Fruit fly (Drosophila melanogaster) whole organism, embryonic: Measurements from ENCODE around the gene Myo95E.
A peak's percentile ranks its signal among the peaks of the same experiment; 100 is the strongest.

Source experiments
- ATbp ChIP-seq: fragments of 200-800 bp; sonication (Bioruptor generic); optimal IDR thresholded peaks from 2 replicates; lab custom pipeline; 2017; ENCODE audit warnings: missing biosample characterization, mild to moderate bottlenecking, missing genetic modification characterization, missing genetic modification reagents
- Atf-2 ChIP-seq: fragments of 200-800 bp; sonication (Bioruptor generic); optimal IDR thresholded peaks from 2 replicates; lab custom pipeline; 2016; ENCODE audit warnings: missing biosample characterization, missing genetic modification characterization
- Blimp-1 ChIP-seq: fragments of 200-800 bp; sonication (Bioruptor generic); optimal IDR thresholded peaks from 3 replicates; lab custom pipeline; 2018; ENCODE audit warnings: missing biosample characterization, missing genetic modification characterization, mild to moderate bottlenecking, moderate library complexity, missing genetic modification reagents
- CG10267 ChIP-seq: fragments of 200-800 bp; sonication (Bioruptor generic); optimal IDR thresholded peaks from 2 replicates; lab custom pipeline; 2018; ENCODE audit warnings: missing biosample characterization, mild to moderate bottlenecking, missing genetic modification characterization, moderate library complexity
- CG11456 ChIP-seq: fragments of 200-800 bp; sonication (Bioruptor generic); IDR thresholded peaks from 3 replicates; pipeline ENCODE4 v1.3.6; 2022; ENCODE audit warnings: missing biosample characterization, missing genetic modification characterization
- CG12104 ChIP-seq: fragments of 200-800 bp; sonication (Bioruptor generic); optimal IDR thresholded peaks from 3 replicates; lab custom pipeline; 2016; ENCODE audit warnings: missing biosample characterization, missing genetic modification characterization
- CG13296 ChIP-seq: fragments of 200-800 bp; sonication (Bioruptor generic); optimal IDR thresholded peaks from 3 replicates; lab custom pipeline; 2018; ENCODE audit warnings: missing biosample characterization, mild to moderate bottlenecking, missing genetic modification characterization
- CG14441 ChIP-seq: fragments of 200-800 bp; sonication (Bioruptor generic); IDR thresholded peaks from 2 replicates; pipeline ENCODE4 v1.3.6; 2022; ENCODE audit warnings: missing biosample characterization, missing genetic modification characterization
- CG17829 ChIP-seq: fragments of 200-800 bp; optimal IDR thresholded peaks from 2 replicates; lab custom pipeline; 2019; ENCODE audit warnings: missing biosample characterization, mild to moderate bottlenecking, missing genetic modification characterization, moderate library complexity
- CG18011 ChIP-seq: fragments of 200-800 bp; sonication (Bioruptor generic); optimal IDR thresholded peaks from 2 replicates; lab custom pipeline; 2017; ENCODE audit warnings: missing biosample characterization, missing genetic modification characterization, mild to moderate bottlenecking, moderate library complexity, missing genotype
- CG2120 ChIP-seq: fragments of 200-800 bp; sonication (Bioruptor generic); optimal IDR thresholded peaks from 3 replicates; lab custom pipeline; 2016; ENCODE audit warnings: missing biosample characterization, missing genetic modification characterization
- CG2889 ChIP-seq: fragments of 200-800 bp; sonication (Bioruptor generic); IDR thresholded peaks from 3 replicates; pipeline ENCODE4 v1.3.6; 2022; ENCODE audit warnings: missing biosample characterization, missing genetic modification characterization
- CG3065 ChIP-seq: fragments of 200-800 bp; sonication (Bioruptor generic); optimal IDR thresholded peaks from 2 replicates; lab custom pipeline; 2016; ENCODE audit warnings: missing biosample characterization, missing genetic modification characterization
- CG32532 ChIP-seq: fragments of 200-800 bp; sonication (Bioruptor generic); IDR thresholded peaks from 2 replicates; pipeline ENCODE4 v1.3.6; 2022; ENCODE audit warnings: missing biosample characterization, missing genetic modification characterization
- CG32767 ChIP-seq: fragments of 200-800 bp; sonication (Bioruptor generic); IDR thresholded peaks from 2 replicates; pipeline ENCODE4 v1.3.6; 2022; ENCODE audit warnings: missing biosample characterization, missing genetic modification characterization
- CG7556 ChIP-seq: fragments of 200-800 bp; sonication (Bioruptor generic); optimal IDR thresholded peaks from 2 replicates; lab custom pipeline; 2017; ENCODE audit warnings: missing biosample characterization, mild to moderate bottlenecking, missing genetic modification characterization
- D19A ChIP-seq: fragments of 200-800 bp; optimal IDR thresholded peaks from 3 replicates; lab custom pipeline; 2019; ENCODE audit warnings: missing biosample characterization, mild to moderate bottlenecking, missing genetic modification characterization, moderate library complexity
- ERR ChIP-seq: fragments of 200-800 bp; sonication (Bioruptor generic); optimal IDR thresholded peaks from 2 replicates; lab custom pipeline; 2016; ENCODE audit warnings: missing biosample characterization, missing genetic modification characterization
- Eip74EF ChIP-seq, 2 experiments: fragments of 200-800 bp in 1 of 2; fragments of >200 bp in 1 of 2; sonication (Bioruptor generic) in 1 of 2; optimal IDR thresholded peaks; 2 replicates each; lab custom pipeline; 2017 to 2019; ENCODE audit warnings: missing biosample characterization in 2 of 2, missing genetic modification characterization in 2 of 2, mild to moderate bottlenecking in 1 of 2, moderate library complexity in 1 of 2
- HLHmδ ChIP-seq: fragments of 200-800 bp; sonication (Bioruptor generic); optimal IDR thresholded peaks from 2 replicates; lab custom pipeline; 2018; ENCODE audit warnings: missing biosample characterization, mild to moderate bottlenecking, missing genetic modification characterization, moderate library complexity
- Hand ChIP-seq: fragments of 200-800 bp; sonication (Bioruptor generic); optimal IDR thresholded peaks from 2 replicates; lab custom pipeline; 2017; ENCODE audit warnings: mild to moderate bottlenecking, missing biosample characterization, missing genetic modification reagents, missing genetic modification characterization
- Mad ChIP-seq: fragments of 200-800 bp; sonication (Bioruptor generic); optimal IDR thresholded peaks from 2 replicates; lab custom pipeline; 2016; ENCODE audit warnings: missing biosample characterization, missing genetic modification characterization
- Myb ChIP-seq: fragments of 200-800 bp; sonication (Bioruptor generic); optimal IDR thresholded peaks from 2 replicates; lab custom pipeline; 2016; ENCODE audit warnings: missing biosample characterization, missing genetic modification characterization
- Scr ChIP-seq: fragments of 200-800 bp; sonication (Bioruptor generic); IDR thresholded peaks from 2 replicates; pipeline ENCODE4 v1.3.6; 2022; ENCODE audit warnings: missing biosample characterization, missing genetic modification characterization; ENCODE audit not compliant: partially characterized antibody
- Xbp1 ChIP-seq: fragments of 200-800 bp; sonication (Bioruptor generic); optimal IDR thresholded peaks from 3 replicates; lab custom pipeline; 2016; ENCODE audit warnings: missing biosample characterization, mild to moderate bottlenecking, missing genetic modification characterization
- bowl ChIP-seq: fragments of 200-800 bp; sonication (Bioruptor generic); IDR thresholded peaks from 2 replicates; pipeline ENCODE4 v1.3.6; 2022; ENCODE audit warnings: missing biosample characterization, missing genetic modification characterization
- chinmo ChIP-seq: fragments of 200-800 bp; sonication (Bioruptor generic); IDR thresholded peaks from 4 replicates; pipeline ENCODE4 v1.3.6; 2022; ENCODE audit warnings: missing biosample characterization, missing genetic modification characterization; ENCODE audit not compliant: partially characterized antibody
- exex ChIP-seq: fragments of 200-800 bp; sonication (Bioruptor generic); optimal IDR thresholded peaks from 4 replicates; lab custom pipeline; 2018; ENCODE audit warnings: missing biosample characterization, mild to moderate bottlenecking, missing genetic modification characterization, moderate library complexity
- fd96Cb ChIP-seq: fragments of 200-800 bp; sonication (Bioruptor generic); optimal IDR thresholded peaks from 2 replicates; lab custom pipeline; 2018; ENCODE audit warnings: missing biosample characterization, mild to moderate bottlenecking, missing genetic modification characterization, moderate library complexity
- gce ChIP-seq: fragments of 200-800 bp; sonication (Bioruptor generic); IDR thresholded peaks from 3 replicates; pipeline ENCODE4 v1.3.6; 2022; ENCODE audit warnings: missing biosample characterization, missing genetic modification characterization
- gcm2 ChIP-seq: fragments of 200-800 bp; sonication (Bioruptor generic); optimal IDR thresholded peaks from 2 replicates; lab custom pipeline; 2016; ENCODE audit warnings: missing biosample characterization, missing genetic modification characterization
- kah ChIP-seq: fragments of 200-800 bp; sonication (Bioruptor generic); optimal IDR thresholded peaks from 2 replicates; lab custom pipeline; 2018; ENCODE audit warnings: missing biosample characterization, mild to moderate bottlenecking, missing genetic modification characterization
- lola ChIP-seq, 3 experiments: fragments of >200 bp in 2 of 3; fragments of 200-800 bp in 1 of 3; sonication (Bioruptor generic) in 1 of 3; optimal IDR thresholded peaks; 2 replicates each; lab custom pipeline; 2017 to 2019; ENCODE audit warnings: missing biosample characterization in 3 of 3, missing genetic modification characterization in 3 of 3, mild to moderate bottlenecking in 1 of 3, moderate library complexity in 1 of 3
- nau ChIP-seq: fragments of 200-800 bp; sonication (Bioruptor generic); optimal IDR thresholded peaks from 3 replicates; lab custom pipeline; 2017; ENCODE audit warnings: missing biosample characterization, mild to moderate bottlenecking, missing genetic modification characterization, missing genetic modification reagents
- org-1 ChIP-seq: fragments of 200-800 bp; sonication (Bioruptor generic); optimal IDR thresholded peaks from 2 replicates; lab custom pipeline; 2017; ENCODE audit warnings: missing biosample characterization, missing genetic modification characterization
- pum ChIP-seq: fragments of 200-800 bp; sonication (Bioruptor generic); optimal IDR thresholded peaks from 2 replicates; lab custom pipeline; 2016; ENCODE audit warnings: missing biosample characterization, missing genetic modification characterization
- schlank ChIP-seq: fragments of 200-800 bp; sonication (Bioruptor generic); optimal IDR thresholded peaks from 2 replicates; lab custom pipeline; 2018; ENCODE audit warnings: missing biosample characterization, mild to moderate bottlenecking, missing genetic modification characterization
- sd ChIP-seq: fragments of 200-800 bp; sonication (Bioruptor generic); optimal IDR thresholded peaks from 3 replicates; lab custom pipeline; 2018; ENCODE audit warnings: missing biosample characterization, mild to moderate bottlenecking, missing genetic modification characterization, moderate library complexity
- seq ChIP-seq: fragments of 200-800 bp; sonication (Bioruptor generic); IDR thresholded peaks from 2 replicates; pipeline ENCODE4 v1.3.6; 2022; ENCODE audit warnings: missing biosample characterization, missing genetic modification characterization
- so ChIP-seq: fragments of 200-800 bp; sonication (Bioruptor generic); IDR thresholded peaks from 3 replicates; pipeline ENCODE4 v1.3.6; 2022; ENCODE audit warnings: missing biosample characterization, missing genetic modification characterization
- sqz ChIP-seq: fragments of 200-800 bp; sonication (Bioruptor generic); optimal IDR thresholded peaks from 3 replicates; lab custom pipeline; 2018; ENCODE audit warnings: missing biosample characterization, mild to moderate bottlenecking, missing genetic modification characterization
- tna ChIP-seq: fragments of 200-800 bp; sonication (Bioruptor generic); IDR thresholded peaks from 2 replicates; pipeline ENCODE4 v1.3.6; 2022; ENCODE audit warnings: missing biosample characterization, missing genetic modification characterization; ENCODE audit not compliant: partially characterized antibody
- trh ChIP-seq: fragments of 200-800 bp; sonication (Bioruptor generic); optimal IDR thresholded peaks from 2 replicates; lab custom pipeline; 2016; ENCODE audit warnings: missing biosample characterization, missing genetic modification characterization
- vvl ChIP-seq: fragments of 200-800 bp; sonication (Bioruptor generic); IDR thresholded peaks from 2 replicates; pipeline ENCODE4 v1.3.6; 2022; ENCODE audit warnings: missing biosample characterization, missing genetic modification characterization
- yki ChIP-seq: fragments of >200 bp; optimal IDR thresholded peaks from 3 replicates; lab custom pipeline; 2018
- zf30C ChIP-seq: fragments of 200-800 bp; sonication (Bioruptor generic); optimal IDR thresholded peaks from 3 replicates; lab custom pipeline; 2018; ENCODE audit warnings: missing biosample characterization, mild to moderate bottlenecking, missing genetic modification characterization

Myo95E gene

DNA sequence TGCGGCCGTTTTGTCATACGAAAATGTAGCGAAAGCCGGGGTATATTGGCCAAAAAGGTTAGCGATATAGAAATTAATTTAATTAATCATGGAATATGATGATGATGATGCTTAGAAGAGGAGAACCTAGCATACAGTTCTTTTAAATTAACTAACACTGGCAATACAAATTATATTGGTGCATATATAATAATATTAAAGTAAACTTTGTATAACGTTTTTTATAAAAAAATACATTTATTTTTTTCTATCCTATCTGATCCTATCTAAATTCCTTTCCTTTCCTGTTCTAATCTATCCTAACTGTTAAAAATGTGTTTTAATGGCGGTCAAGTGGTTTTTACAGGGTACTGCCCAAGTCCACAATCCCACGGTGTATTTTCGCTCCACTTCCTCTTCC lies 44.6 kb upstream of the Myo95E start (continued):
- TF ChIP-seq Scr, result no peak
- no peak for TF ChIP-seq CG3065 (GFP tag; lab: Kevin White, UChicago)
- no peak for TF ChIP-seq yki (lab: Kevin White, UChicago)
- TF ChIP-seq Hand, result no peak
- peak; percentile 23 for TF ChIP-seq org-1 (GFP tag; lab: Kevin White, UChicago)
- peak; percentile 19 for TF ChIP-seq Xbp1
- no peak for TF ChIP-seq D19A
- no peak for TF ChIP-seq gcm2 (GFP tag; lab: Kevin White, UChicago)
- TF ChIP-seq CG10267, result no peak
- TF ChIP-seq bowl (GFP tag; lab: Robert Waterston, UW), result no peak
- TF ChIP-seq CG2120 (GFP tag; lab: Kevin White, UChicago), result no peak
- TF ChIP-seq zf30C, result no peak
- no peak for TF ChIP-seq HLHmδ (GFP tag; lab: Kevin White, UChicago)
- peak; percentile 34 for TF ChIP-seq CG7556 (GFP tag; lab: Kevin White, UChicago)
- no peak for TF ChIP-seq so
- no peak for TF ChIP-seq Atf-2 (GFP tag; lab: Kevin White, UChicago)
- TF ChIP-seq schlank (tag; lab: Kevin White, UChicago), result no peak
- TF ChIP-seq nau (GFP tag; lab: Kevin White, UChicago), result peak; percentile 26
- TF ChIP-seq lola (GFP tag; optimal IDR thresholded peaks at IDR 0.05; lab: Kevin White, UChicago), result no peak
- TF ChIP-seq ERR, result no peak
- TF ChIP-seq CG13296 (GFP tag; lab: Kevin White, UChicago), result no peak
- TF ChIP-seq trh (GFP tag; lab: Kevin White, UChicago), result no peak
- TF ChIP-seq CG2889 (GFP tag; lab: Robert Waterston, UW), result no peak
- TF ChIP-seq fd96Cb (tag; lab: Kevin White, UChicago), result peak; percentile 24
- TF ChIP-seq kah (GFP tag; lab: Kevin White, UChicago), result no peak
- TF ChIP-seq seq (GFP tag; lab: Robert Waterston, UW), result no peak
- TF ChIP-seq pum (GFP tag; lab: Kevin White, UChicago), result no peak
- no peak for TF ChIP-seq ATbp (GFP tag; lab: Kevin White, UChicago)
- TF ChIP-seq CG12104 (GFP tag; lab: Kevin White, UChicago), result no peak
- no peak for TF ChIP-seq tna
- no peak for TF ChIP-seq CG32767 (GFP tag; lab: Robert Waterston, UW)

DNA sequence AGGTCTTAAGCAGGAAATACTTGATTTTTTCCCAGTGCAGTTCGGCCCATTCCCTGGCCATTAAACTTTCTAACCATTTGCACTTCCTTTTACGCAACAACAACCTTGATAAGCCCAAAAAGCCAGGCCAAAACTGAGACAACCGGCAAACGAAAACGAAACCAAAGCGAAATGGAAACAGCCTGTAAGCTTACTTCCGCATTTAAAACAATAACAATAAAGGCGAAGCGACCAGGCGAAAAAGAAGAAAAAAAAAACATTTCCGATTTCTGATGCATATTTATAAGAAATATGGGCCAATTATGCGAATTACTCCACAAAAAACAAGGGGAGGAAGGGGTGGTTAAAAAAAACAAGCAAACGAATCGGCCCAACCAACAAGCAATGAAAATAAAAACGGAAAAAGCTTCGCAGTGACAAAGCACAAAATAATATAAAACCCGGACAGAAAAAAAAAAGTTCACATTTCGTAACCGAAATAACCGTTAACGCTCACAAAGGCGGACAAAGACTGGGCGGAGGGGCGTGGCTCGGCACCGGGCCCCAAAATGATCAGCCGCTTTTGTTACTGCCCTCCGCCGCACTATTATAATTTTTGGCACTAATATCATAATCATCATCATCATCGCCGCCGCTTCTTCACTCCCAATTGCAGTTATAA lies 44.1 kb upstream of the Myo95E start:
- TF ChIP-seq gce (GFP tag; lab: Robert Waterston, UW) (no peak), CG32532 (GFP tag; lab: Robert Waterston, UW) (no peak), exex (tag; lab: Kevin White, UChicago) (no peak), chinmo (peak; percentile 82; the same call in 2 of the 4 replicates), Mad (GFP tag; lab: Kevin White, UChicago) (no peak), vvl (GFP tag; lab: Robert Waterston, UW) (peak; percentile 44; the same call in 1 of the 2 replicates), CG11456 (no peak), CG14441 (GFP tag; lab: Robert Waterston, UW) (no peak), sd (tag; lab: Kevin White, UChicago) (no peak), Myb (GFP tag; lab: Kevin White, UChicago) (no peak), Eip74EF (GFP tag; optimal IDR thresholded peaks at IDR 0.05; lab: Kevin White, UChicago) (peak in 1 of 2 experiments; percentile 83), CG17829 (tag; lab: Kevin White, UChicago) (no peak), CG18011 (GFP tag; lab: Kevin White, UChicago) (no peak), Blimp-1 (GFP tag; lab: Kevin White, UChicago) (peak; percentile 56), sqz (GFP tag; lab: Kevin White, UChicago) (peak; percentile 67)
